Worm (Caenorhabditis elegans) whole organism, L4 larva: Measurements from ENCODE around the gene F32F2.4.

Experiments
- D1046.2 ChIP-seq: fragments of 200-800 bp; sonication (Bioruptor generic); IDR thresholded peaks from 2 replicates; pipeline ENCODE4 v1.3.6; 2022; ENCODE audit warnings: missing genetic modification characterization, missing compliant biosample characterization
- ama-1 ChIP-seq: fragments of 150-350 bp; optimal IDR thresholded peaks from 2 replicates; lab custom pipeline; 2014; ENCODE audit warnings: inconsistent platforms, mixed read lengths
- ceh-28 ChIP-seq: fragments of 150-350 bp; optimal IDR thresholded peaks from 2 replicates; lab custom pipeline; 2014; ENCODE audit warnings: missing biosample characterization, missing genetic modification reagents, missing genetic modification characterization
- ctbp-1 ChIP-seq: fragments of 200-800 bp; sonication (Bioruptor generic); IDR thresholded peaks from 2 replicates; pipeline ENCODE4 v1.3.6; 2022; ENCODE audit warnings: missing genetic modification reagents, missing genetic modification characterization, missing compliant biosample characterization
- egl-43 ChIP-seq: fragments of 200-800 bp; sonication (Bioruptor generic); IDR thresholded peaks from 2 replicates; pipeline ENCODE4 v1.3.6; 2022; ENCODE audit warnings: missing genetic modification reagents, missing genetic modification characterization, missing compliant biosample characterization
- fkh-10 ChIP-seq: fragments of 150-350 bp; optimal IDR thresholded peaks from 2 replicates; lab custom pipeline; 2014; ENCODE audit warnings: missing biosample characterization, missing genetic modification reagents, missing genetic modification characterization
- lsy-2 ChIP-seq, 2 experiments: fragments of 150-350 bp in 1 of 2; sonication (generic microtip) in 1 of 2; optimal IDR thresholded peaks; 2 replicates each; lab custom pipeline; 2014 to 2017; ENCODE audit warnings: missing biosample characterization in 2 of 2, missing genetic modification characterization in 2 of 2
- mep-1 ChIP-seq: fragments of 150-350 bp; sonication (generic microtip); optimal IDR thresholded peaks from 3 replicates; lab custom pipeline; 2014; ENCODE audit warnings: missing biosample characterization, missing genetic modification characterization
- nhr-25 ChIP-seq: sonication (generic microtip); optimal IDR thresholded peaks from 2 replicates; lab custom pipeline; 2017; ENCODE audit warnings: missing genetic modification characterization, mild to moderate bottlenecking, missing compliant biosample characterization, antibody characterized with exemption, moderate library complexity, borderline replicate concordance; ENCODE audit not compliant: insufficient read depth
- pha-4 ChIP-seq, 2 experiments: fragments of 150-350 bp in 1 of 2; fragments of 200-800 bp in 1 of 2; sonication (Bioruptor generic) in 1 of 2; IDR thresholded peaks in 1 of 2; optimal IDR thresholded peaks in 1 of 2; 2 replicates each; pipeline versions ENCODE4 v1.3.6 to Lab custom; 2014 to 2022; ENCODE audit warnings: missing genetic modification characterization in 2 of 2, missing genetic modification reagents in 2 of 2, missing biosample characterization in 1 of 2, missing compliant biosample characterization in 1 of 2
- pqm-1 ChIP-seq: sonication (generic microtip); optimal IDR thresholded peaks from 2 replicates; lab custom pipeline; 2017; ENCODE audit warnings: missing biosample characterization, missing genetic modification characterization
- unc-62 ChIP-seq, 3 experiments: fragments of 150-350 bp in 1 of 3; sonication (generic microtip); optimal IDR thresholded peaks in 2 of 3; peaks in 1 of 3; 1 replicate in 1 of 3; 2 replicates in 2 of 3; lab custom pipeline; 2014 to 2017; ENCODE audit warnings: missing biosample characterization in 3 of 3, missing genetic modification characterization in 3 of 3, missing genetic modification reagents in 3 of 3, missing genotype in 1 of 3

DNA sequence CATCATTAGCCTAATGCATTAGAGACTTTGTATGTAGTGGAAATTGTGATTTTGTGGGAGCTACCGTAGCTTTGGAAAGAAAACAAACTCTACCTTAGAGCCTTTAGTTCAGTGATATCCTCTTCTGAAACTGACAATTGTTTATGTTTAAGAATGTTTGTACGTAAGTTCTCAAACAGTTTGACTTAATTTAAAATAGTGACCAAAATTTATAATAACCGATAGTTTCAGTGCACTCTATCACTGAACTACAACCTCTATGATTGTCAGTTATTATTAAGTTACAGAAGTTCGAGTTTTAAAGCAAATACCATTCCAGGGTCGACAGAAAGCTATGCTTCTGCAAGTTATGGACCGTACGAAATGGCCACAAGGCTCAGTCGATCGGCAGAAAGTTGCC is 32.6 kb downstream of the F32F2.4 start, which contains the start of gene C50B6.1:
- no peak for TF ChIP-seq mep-1
- no peak for TF ChIP-seq ctbp-1 (GFP tag; lab: Robert Waterston, UW)
- no peak for TF ChIP-seq egl-43 (GFP tag; lab: Robert Waterston, UW)
- no peak for TF ChIP-seq unc-62 (GFP tag; optimal IDR thresholded peaks at IDR 0.05 in 1 of 2; lab: Kevin White, UChicago)
- no peak for TF ChIP-seq unc-62 (tag; optimal IDR thresholded peaks at IDR 0.05; lab: Kevin White, UChicago)
- TF ChIP-seq fkh-10 (GFP tag; lab: Kevin White, UChicago), result no peak
- TF ChIP-seq pqm-1 (tag; lab: Kevin White, UChicago), result no peak
- TF ChIP-seq nhr-25 (tag; lab: Kevin White, UChicago), result no peak
- no peak for TF ChIP-seq lsy-2 (tag; optimal IDR thresholded peaks at IDR 0.05; lab: Kevin White, UChicago)
- TF ChIP-seq D1046.2 (GFP tag; lab: Robert Waterston, UW), result no peak
- TF ChIP-seq ceh-28, result no peak
- no peak for TF ChIP-seq ama-1 (lab: Kevin White, UChicago)
- TF ChIP-seq pha-4 (GFP tag; IDR thresholded peaks at IDR 0.05; lab: Robert Waterston, UW), result no peak
- no peak for TF ChIP-seq pha-4 (tag; optimal IDR thresholded peaks at IDR 0.05; lab: Kevin White, UChicago)
